Worm (Caenorhabditis elegans): ENCODE results near the gene gon-14.

Gene gon-14

DNA sequence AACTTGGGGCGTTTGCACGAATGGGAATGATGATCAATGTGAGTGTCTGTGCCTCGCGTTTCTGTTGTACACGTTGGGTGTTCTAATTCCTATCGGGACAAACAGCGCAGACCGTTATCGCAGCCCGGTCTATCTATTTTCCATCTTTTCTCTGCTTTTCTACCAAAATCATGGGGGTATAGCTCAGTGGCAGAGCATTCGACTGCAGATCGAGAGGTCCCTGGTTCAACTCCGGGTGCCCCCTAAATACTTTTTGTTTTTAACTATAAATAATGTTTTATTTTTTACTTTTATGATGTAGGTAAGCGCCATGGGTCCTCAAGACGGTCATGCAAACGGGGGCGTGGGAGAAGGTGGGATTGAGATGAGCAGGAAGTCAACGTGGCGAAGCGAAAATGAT, 51.4 kb downstream of the gon-14 start:
- TF ChIP-seq ama-1 (optimal IDR thresholded peaks at IDR 0.05) = no peak
- TF ChIP-seq B0310.2 (tag; optimal IDR thresholded peaks at IDR 0.05) = no peak
- 0 out of 2 replicates have a peak, but pooled peaks have one; percentile 52 for TF ChIP-seq tbx-11 (GFP tag; IDR thresholded peaks at IDR 0.05)
- TF ChIP-seq tra-4 (tag; optimal IDR thresholded peaks at IDR 0.05) = no peak

DNA sequence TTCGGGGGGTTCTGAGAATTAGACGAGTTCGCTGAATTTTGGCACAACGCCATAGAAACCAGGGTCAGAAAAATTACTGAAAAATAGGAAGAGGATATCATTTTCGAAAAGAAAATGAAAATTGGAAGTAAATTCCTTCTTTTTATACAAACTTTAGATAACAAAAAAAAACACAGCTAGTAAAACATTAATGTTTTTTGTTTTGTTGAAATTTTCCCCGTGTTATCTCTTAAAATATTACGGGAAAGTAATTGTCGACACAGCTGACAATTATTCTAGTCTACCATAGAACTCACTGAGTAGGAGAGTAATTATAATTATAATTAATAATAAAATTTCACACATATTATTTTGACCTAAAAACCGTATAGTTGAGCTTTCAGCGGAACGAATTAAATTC, 51.9 kb downstream of the gon-14 start, which contains the start of gene spp-26:
TSS of gene spp-26 (minus strand) at position 101 of the 400 bp plus-strand sequence.
- TF ChIP-seq hmbx-1 (tag; optimal IDR thresholded peaks at IDR 0.05) = no peak
- TF ChIP-seq B0310.2 (tag; optimal IDR thresholded peaks at IDR 0.05) = no peak
- no peak for TF ChIP-seq tbx-37 (GFP tag; conservative IDR thresholded peaks at IDR 0.05)
- TF ChIP-seq tra-4 (tag; optimal IDR thresholded peaks at IDR 0.05) = no peak
- TF ChIP-seq tbx-11 (GFP tag; IDR thresholded peaks at IDR 0.05) = no peak
- no peak for TF ChIP-seq flt-1 (GFP tag; IDR thresholded peaks at IDR 0.05)
- no peak for TF ChIP-seq sea-1 (GFP tag; conservative IDR thresholded peaks at IDR 0.05)
- no peak for TF ChIP-seq ets-7 (tag; optimal IDR thresholded peaks at IDR 0.05)
- no peak for TF ChIP-seq pes-1 (GFP tag; IDR thresholded peaks at IDR 0.05)
- TF ChIP-seq ceh-13 (GFP tag; optimal IDR thresholded peaks at IDR 0.05) = no peak
- TF ChIP-seq ceh-36 (tag; optimal IDR thresholded peaks at IDR 0.05) = no peak
- no peak for TF ChIP-seq scrt-1 (GFP tag; IDR thresholded peaks at IDR 0.05)
- no peak for TF ChIP-seq aly-1 (tag; optimal IDR thresholded peaks at IDR 0.05)
- no peak for TF ChIP-seq F13C5.2 (tag; optimal IDR thresholded peaks at IDR 0.05)
- TF ChIP-seq hnd-1 (tag; optimal IDR thresholded peaks at IDR 0.05) = no peak
- TF ChIP-seq hmg-4 (GFP tag; optimal IDR thresholded peaks at IDR 0.05) = no peak
- no peak for TF ChIP-seq ama-1 (optimal IDR thresholded peaks at IDR 0.05)

DNA sequence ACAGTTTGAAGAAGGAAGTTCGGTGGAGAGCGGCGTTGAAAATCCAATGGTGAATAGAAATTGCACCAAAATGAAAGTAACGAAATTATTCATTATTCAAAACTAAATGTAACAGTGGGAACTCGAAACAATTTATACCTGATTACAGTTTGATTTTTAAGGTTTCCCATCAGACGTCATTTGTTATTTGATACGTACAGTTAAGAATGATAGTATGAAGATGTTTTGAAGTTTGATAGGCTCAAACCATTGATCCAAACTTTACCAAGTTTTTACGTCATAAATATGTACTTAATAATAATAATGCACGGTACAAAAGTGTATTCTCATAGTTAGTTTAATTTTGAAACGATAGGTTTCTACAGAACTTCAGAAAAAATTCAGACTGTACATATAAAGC, 52.9 kb downstream of the gon-14 start, which contains the start of gene spp-20:
TSS of gene spp-20 (minus strand) at position 101 of the 400 bp plus-strand sequence.
- no peak for TF ChIP-seq B0310.2 (tag; optimal IDR thresholded peaks at IDR 0.05)
- TF ChIP-seq tra-4 (tag; optimal IDR thresholded peaks at IDR 0.05) = no peak
- TF ChIP-seq ceh-36 (tag; optimal IDR thresholded peaks at IDR 0.05) = no peak
- no peak for TF ChIP-seq hmg-4 (GFP tag; optimal IDR thresholded peaks at IDR 0.05)
- TF ChIP-seq ceh-13 (GFP tag; optimal IDR thresholded peaks at IDR 0.05) = no peak
- no peak for TF ChIP-seq ama-1 (optimal IDR thresholded peaks at IDR 0.05)
- TF ChIP-seq hnd-1 (tag; optimal IDR thresholded peaks at IDR 0.05) = no peak
- no peak for TF ChIP-seq sea-1 (GFP tag; conservative IDR thresholded peaks at IDR 0.05)
- no peak for TF ChIP-seq F13C5.2 (tag; optimal IDR thresholded peaks at IDR 0.05)
- no peak for TF ChIP-seq tbx-37 (GFP tag; conservative IDR thresholded peaks at IDR 0.05)
- TF ChIP-seq pes-1 (GFP tag; IDR thresholded peaks at IDR 0.05) = no peak
- TF ChIP-seq hmbx-1 (tag; optimal IDR thresholded peaks at IDR 0.05) = no peak

DNA sequence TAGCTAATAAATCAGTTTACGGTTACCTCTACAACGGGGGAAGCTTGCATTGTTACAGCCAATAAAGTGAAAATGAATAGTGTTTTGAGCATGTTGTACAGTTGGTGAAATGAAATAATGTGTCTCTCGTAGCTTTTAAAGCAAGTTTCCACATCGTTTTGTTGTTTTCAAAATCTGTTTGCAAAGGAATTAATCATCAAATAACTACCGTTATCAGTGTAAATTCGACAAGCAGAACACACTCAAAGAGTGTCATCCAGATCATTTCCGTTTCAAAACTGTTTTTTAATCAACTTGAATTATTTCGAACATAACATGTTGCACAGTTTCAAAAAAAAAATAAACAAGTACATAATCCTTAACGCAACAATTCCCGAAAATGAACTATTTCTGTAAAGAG, 53.9 kb downstream of the gon-14 start, which contains the start of gene spp-27:
TSS of gene spp-27 (minus strand) at position 101 of the 400 bp plus-strand sequence.
- TF ChIP-seq ceh-13 (GFP tag; optimal IDR thresholded peaks at IDR 0.05) = no peak
- TF ChIP-seq sea-1 (GFP tag; conservative IDR thresholded peaks at IDR 0.05) = no peak
- TF ChIP-seq pes-1 (GFP tag; IDR thresholded peaks at IDR 0.05) = no peak
- no peak for TF ChIP-seq hmbx-1 (tag; optimal IDR thresholded peaks at IDR 0.05)
- no peak for TF ChIP-seq hmg-4 (GFP tag; optimal IDR thresholded peaks at IDR 0.05)
- TF ChIP-seq ceh-36 (tag; optimal IDR thresholded peaks at IDR 0.05) = no peak

Measured in whole organism, early embryonic.